Fruit fly (Drosophila melanogaster) whole organism, embryonic: ENCODE results near the gene Cyp1.

Experiments used
- Ada2b ChIP-seq: fragments of 200-800 bp; sonication (Bioruptor generic); IDR thresholded peaks from 2 replicates; pipeline ENCODE4 v1.3.6; 2022; ENCODE audit warnings: missing biosample characterization, missing genetic modification characterization
- Asciz ChIP-seq: fragments of 200-800 bp; sonication (Bioruptor generic); optimal IDR thresholded peaks from 2 replicates; lab custom pipeline; 2017; ENCODE audit warnings: missing biosample characterization, mild to moderate bottlenecking, missing genetic modification characterization, missing genetic modification reagents
- Atf6 ChIP-seq: fragments of 200-800 bp; sonication (Bioruptor generic); IDR thresholded peaks from 2 replicates; pipeline ENCODE4 v1.3.6; 2022; ENCODE audit warnings: missing biosample characterization, missing genetic modification characterization
- B-H1 ChIP-seq: fragments of 200-800 bp; sonication (Bioruptor generic); IDR thresholded peaks from 3 replicates; pipeline ENCODE4 v1.3.6; 2022; ENCODE audit warnings: missing biosample characterization, missing genetic modification characterization
- Blimp-1 ChIP-seq: fragments of 200-800 bp; sonication (Bioruptor generic); optimal IDR thresholded peaks from 3 replicates; lab custom pipeline; 2018; ENCODE audit warnings: missing biosample characterization, missing genetic modification characterization, mild to moderate bottlenecking, moderate library complexity, missing genetic modification reagents
- CG11504 ChIP-seq: fragments of 200-800 bp; sonication (Bioruptor generic); optimal IDR thresholded peaks from 3 replicates; lab custom pipeline; 2019; ENCODE audit warnings: missing biosample characterization, mild to moderate bottlenecking, missing genetic modification characterization, moderate library complexity
- CG12299 ChIP-seq: fragments of 200-800 bp; sonication (Bioruptor generic); optimal IDR thresholded peaks from 2 replicates; lab custom pipeline; 2018; ENCODE audit warnings: missing biosample characterization, mild to moderate bottlenecking, missing genetic modification characterization
- CG12659 ChIP-seq: fragments of 200-800 bp; sonication (Bioruptor generic); optimal IDR thresholded peaks from 3 replicates; lab custom pipeline; 2017; ENCODE audit warnings: mild to moderate bottlenecking, missing biosample characterization, missing genetic modification reagents, missing genetic modification characterization
- CG13296 ChIP-seq: fragments of 200-800 bp; sonication (Bioruptor generic); optimal IDR thresholded peaks from 3 replicates; lab custom pipeline; 2018; ENCODE audit warnings: missing biosample characterization, mild to moderate bottlenecking, missing genetic modification characterization
- CG13424 ChIP-seq: fragments of 200-800 bp; sonication (Bioruptor generic); optimal IDR thresholded peaks from 2 replicates; lab custom pipeline; 2019; ENCODE audit warnings: missing biosample characterization, mild to moderate bottlenecking, missing genetic modification characterization, moderate library complexity
- CG17829 ChIP-seq: fragments of 200-800 bp; optimal IDR thresholded peaks from 2 replicates; lab custom pipeline; 2019; ENCODE audit warnings: missing biosample characterization, mild to moderate bottlenecking, missing genetic modification characterization, moderate library complexity
- CG18599 ChIP-seq: fragments of 200-800 bp; sonication (Bioruptor generic); optimal IDR thresholded peaks from 3 replicates; lab custom pipeline; 2017; ENCODE audit warnings: missing biosample characterization, missing genetic modification characterization, mild to moderate bottlenecking, moderate library complexity, missing genetic modification reagents
- CG2120 ChIP-seq: fragments of 200-800 bp; sonication (Bioruptor generic); optimal IDR thresholded peaks from 3 replicates; lab custom pipeline; 2016; ENCODE audit warnings: missing biosample characterization, missing genetic modification characterization
- CG30403 ChIP-seq: fragments of 200-800 bp; sonication (Bioruptor generic); optimal IDR thresholded peaks from 3 replicates; lab custom pipeline; 2016; ENCODE audit warnings: missing biosample characterization, missing genetic modification characterization
- CG32532 ChIP-seq: fragments of 200-800 bp; sonication (Bioruptor generic); IDR thresholded peaks from 2 replicates; pipeline ENCODE4 v1.3.6; 2022; ENCODE audit warnings: missing biosample characterization, missing genetic modification characterization
- CG33213 ChIP-seq: fragments of 200-800 bp; sonication (Bioruptor generic); optimal IDR thresholded peaks from 3 replicates; lab custom pipeline; 2016; ENCODE audit warnings: missing biosample characterization, missing genetic modification characterization
- CG6254 ChIP-seq: fragments of 200-800 bp; sonication (Bioruptor generic); optimal IDR thresholded peaks from 3 replicates; lab custom pipeline; 2017; ENCODE audit warnings: mild to moderate bottlenecking, missing biosample characterization, missing genetic modification reagents, missing genetic modification characterization
- CG6654 ChIP-seq: fragments of 200-800 bp; sonication (Bioruptor generic); optimal IDR thresholded peaks from 2 replicates; lab custom pipeline; 2017; ENCODE audit warnings: missing biosample characterization, mild to moderate bottlenecking, missing genetic modification characterization
- CG7987 ChIP-seq: fragments of 200-800 bp; sonication (Bioruptor generic); optimal IDR thresholded peaks from 2 replicates; lab custom pipeline; 2018; ENCODE audit warnings: missing biosample characterization, mild to moderate bottlenecking, missing genetic modification characterization, moderate library complexity
- CG9797 ChIP-seq: fragments of 200-800 bp; sonication (Bioruptor generic); optimal IDR thresholded peaks from 3 replicates; lab custom pipeline; 2018; ENCODE audit warnings: missing biosample characterization, mild to moderate bottlenecking, missing genetic modification characterization
- CG9817 ChIP-seq: fragments of 200-800 bp; sonication (Bioruptor generic); optimal IDR thresholded peaks from 2 replicates; lab custom pipeline; 2018; ENCODE audit warnings: missing biosample characterization, mild to moderate bottlenecking, missing genetic modification characterization, moderate library complexity
- CG9932 ChIP-seq: fragments of 200-800 bp; sonication (Bioruptor generic); IDR thresholded peaks from 2 replicates; pipeline ENCODE4 v1.3.6; 2022; ENCODE audit warnings: missing biosample characterization, missing genetic modification characterization
- CrebB ChIP-seq: fragments of 200-800 bp; sonication (Bioruptor generic); optimal IDR thresholded peaks from 3 replicates; lab custom pipeline; 2018; ENCODE audit warnings: missing biosample characterization, mild to moderate bottlenecking, missing genetic modification characterization
- Drgx ChIP-seq: fragments of 200-800 bp; sonication (Bioruptor generic); IDR thresholded peaks from 2 replicates; pipeline ENCODE4 v1.3.6; 2022; ENCODE audit warnings: missing biosample characterization, missing genetic modification characterization
- Fer1 ChIP-seq: fragments of 200-800 bp; sonication (Bioruptor generic); optimal IDR thresholded peaks from 2 replicates; lab custom pipeline; 2017; ENCODE audit warnings: missing biosample characterization, mild to moderate bottlenecking, missing genetic modification characterization
- HLH54F ChIP-seq: fragments of 200-800 bp; sonication (Bioruptor generic); optimal IDR thresholded peaks from 3 replicates; lab custom pipeline; 2016; ENCODE audit warnings: missing biosample characterization, missing genetic modification characterization
- HLHmδ ChIP-seq: fragments of 200-800 bp; sonication (Bioruptor generic); optimal IDR thresholded peaks from 2 replicates; lab custom pipeline; 2018; ENCODE audit warnings: missing biosample characterization, mild to moderate bottlenecking, missing genetic modification characterization, moderate library complexity
- HmgZ ChIP-seq: fragments of 200-800 bp; sonication (Bioruptor generic); optimal IDR thresholded peaks from 2 replicates; lab custom pipeline; 2018; ENCODE audit warnings: missing biosample characterization, mild to moderate bottlenecking, missing genetic modification characterization
- NC2α ChIP-seq: fragments of 200-800 bp; sonication (Bioruptor generic); optimal IDR thresholded peaks from 2 replicates; lab custom pipeline; 2016; ENCODE audit warnings: missing biosample characterization, missing genetic modification characterization
- Rfx ChIP-seq: fragments of 200-800 bp; sonication (Bioruptor generic); IDR thresholded peaks from 2 replicates; pipeline ENCODE4 v1.3.6; 2022; ENCODE audit warnings: missing biosample characterization, missing genetic modification characterization
- Sox100B ChIP-seq: fragments of 200-800 bp; sonication (Bioruptor generic); optimal IDR thresholded peaks from 3 replicates; lab custom pipeline; 2018; ENCODE audit warnings: missing biosample characterization, mild to moderate bottlenecking, missing genetic modification characterization
- Xbp1 ChIP-seq: fragments of 200-800 bp; sonication (Bioruptor generic); optimal IDR thresholded peaks from 3 replicates; lab custom pipeline; 2016; ENCODE audit warnings: missing biosample characterization, mild to moderate bottlenecking, missing genetic modification characterization
- cad ChIP-seq: fragments of >200 bp; optimal IDR thresholded peaks from 2 replicates; lab custom pipeline; 2017; ENCODE audit warnings: missing biosample characterization, missing genetic modification characterization
- corto ChIP-seq: fragments of 200-800 bp; sonication (Bioruptor generic); optimal IDR thresholded peaks from 2 replicates; lab custom pipeline; 2016; ENCODE audit warnings: missing biosample characterization, mild to moderate bottlenecking, missing genetic modification characterization, moderate library complexity
- dysf ChIP-seq: fragments of 200-800 bp; sonication (Bioruptor generic); IDR thresholded peaks from 3 replicates; pipeline ENCODE4 v1.3.6; 2022; ENCODE audit warnings: missing biosample characterization, missing genetic modification characterization
- fd64A ChIP-seq: fragments of 200-800 bp; sonication (Bioruptor generic); optimal IDR thresholded peaks from 3 replicates; lab custom pipeline; 2018; ENCODE audit warnings: missing biosample characterization, mild to moderate bottlenecking, missing genetic modification characterization
- kah ChIP-seq: fragments of 200-800 bp; sonication (Bioruptor generic); optimal IDR thresholded peaks from 2 replicates; lab custom pipeline; 2018; ENCODE audit warnings: missing biosample characterization, mild to moderate bottlenecking, missing genetic modification characterization
- knrl ChIP-seq: fragments of 200-800 bp; sonication (Bioruptor generic); IDR thresholded peaks from 3 replicates; pipeline ENCODE4 v1.3.6; 2022; ENCODE audit warnings: missing biosample characterization, missing genetic modification characterization; ENCODE audit not compliant: partially characterized antibody
- lilli ChIP-seq: fragments of 200-800 bp; sonication (Bioruptor generic); optimal IDR thresholded peaks from 3 replicates; lab custom pipeline; 2016; ENCODE audit warnings: missing biosample characterization, missing genetic modification characterization
- odd ChIP-seq: fragments of 200-800 bp; sonication (Bioruptor generic); optimal IDR thresholded peaks from 2 replicates; lab custom pipeline; 2017; ENCODE audit warnings: missing biosample characterization, mild to moderate bottlenecking, missing genetic modification characterization
- p53 ChIP-seq: fragments of 200-800 bp; sonication (Bioruptor generic); optimal IDR thresholded peaks from 2 replicates; lab custom pipeline; 2016; ENCODE audit warnings: missing biosample characterization, missing genetic modification characterization
- pfk ChIP-seq: fragments of 200-800 bp; sonication (Bioruptor generic); optimal IDR thresholded peaks from 2 replicates; lab custom pipeline; 2018; ENCODE audit warnings: missing biosample characterization, mild to moderate bottlenecking, missing genetic modification characterization, moderate library complexity
- phol ChIP-seq: fragments of 200-800 bp; sonication (Bioruptor generic); optimal IDR thresholded peaks from 3 replicates; lab custom pipeline; 2018; ENCODE audit warnings: missing biosample characterization, mild to moderate bottlenecking, missing genetic modification characterization, moderate library complexity
- pita ChIP-seq: fragments of 200-800 bp; sonication (Bioruptor generic); optimal IDR thresholded peaks from 2 replicates; lab custom pipeline; 2017; ENCODE audit warnings: missing biosample characterization, mild to moderate bottlenecking, missing genetic modification characterization
- ranshi ChIP-seq: fragments of 200-800 bp; sonication (Bioruptor generic); IDR thresholded peaks from 2 replicates; pipeline ENCODE4 v1.3.6; 2022; ENCODE audit warnings: missing biosample characterization, missing genetic modification characterization
- sens ChIP-seq: fragments of 200-800 bp; sonication (Bioruptor generic); peaks from one replicate; lab custom pipeline; 2016; ENCODE audit warnings: missing biosample characterization, missing genetic modification characterization
- sug ChIP-seq: fragments of 200-800 bp; optimal IDR thresholded peaks from 2 replicates; lab custom pipeline; 2019; ENCODE audit warnings: missing biosample characterization, mild to moderate bottlenecking, missing genetic modification characterization, moderate library complexity
- tup ChIP-seq: fragments of 200-800 bp; sonication (Bioruptor generic); optimal IDR thresholded peaks from 2 replicates; lab custom pipeline; 2016; ENCODE audit warnings: missing biosample characterization, mild to moderate bottlenecking, missing genetic modification characterization, moderate library complexity
- unpg ChIP-seq: fragments of 200-800 bp; sonication (Bioruptor generic); optimal IDR thresholded peaks from 3 replicates; lab custom pipeline; 2018; ENCODE audit warnings: missing biosample characterization, mild to moderate bottlenecking, missing genetic modification characterization, moderate library complexity
- usp ChIP-seq: fragments of >200 bp; optimal IDR thresholded peaks from 2 replicates; lab custom pipeline; 2017; ENCODE audit warnings: missing biosample characterization, missing genetic modification characterization

Cyp1 gene

DNA sequence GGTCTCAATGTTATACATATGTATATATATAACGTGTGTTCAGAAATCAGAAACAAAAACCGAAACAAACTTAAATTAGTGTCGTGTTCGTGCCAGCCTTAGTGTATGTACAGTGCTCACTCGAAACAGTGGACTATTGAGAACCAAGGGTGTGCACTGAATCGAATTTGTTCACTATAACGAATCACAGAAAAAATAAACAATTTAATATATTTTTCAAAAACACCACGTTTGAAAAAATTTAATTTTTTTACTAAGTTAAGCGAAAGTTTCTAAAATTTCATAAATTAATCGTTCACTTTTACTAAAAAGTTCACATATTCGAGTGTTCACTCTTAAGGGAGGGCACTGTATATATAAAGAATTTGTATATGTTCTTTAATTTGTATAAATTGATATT lies 35.0 kb downstream of the Cyp1 start (continued):
- TF ChIP-seq CG30403 (peak; percentile 28), knrl (GFP tag; lab: Robert Waterston, UW) (no peak), corto (no peak), odd (GFP tag; lab: Kevin White, UChicago) (no peak), Blimp-1 (GFP tag; lab: Kevin White, UChicago) (peak; percentile 18), ranshi (GFP tag; lab: Robert Waterston, UW) (0 out of 2 replicates have a peak, but pooled peaks have one; percentile 28), usp (GFP tag; lab: Kevin White, UChicago) (no peak), B-H1 (GFP tag; lab: Robert Waterston, UW) (0 out of 3 replicates have a peak, but pooled peaks have one; percentile 15), HLHmδ (GFP tag; lab: Kevin White, UChicago) (no peak), CG32532 (peak; percentile 19; the same call in 1 of the 2 replicates), Drgx (GFP tag; lab: Robert Waterston, UW) (0 out of 2 replicates have a peak, but pooled peaks have one; percentile 11), p53 (GFP tag; lab: Kevin White, UChicago) (no peak), CG9817 (tag; lab: Kevin White, UChicago) (no peak), CG13424 (tag; lab: Kevin White, UChicago) (peak; percentile 37), fd64A (GFP tag; lab: Kevin White, UChicago) (no peak), CG11504 (tag; lab: Kevin White, UChicago) (peak; percentile 51), CG12299 (peak; percentile 10), sug (tag; lab: Kevin White, UChicago) (peak; percentile 4), lilli (GFP tag; lab: Kevin White, UChicago) (peak; percentile 24), phol (tag; lab: Kevin White, UChicago) (peak; percentile 25), Rfx (0 out of 2 replicates have a peak, but pooled peaks have one; percentile 25), Ada2b (GFP tag; lab: Robert Waterston, UW) (0 out of 2 replicates have a peak, but pooled peaks have one; percentile 21), CG17829 (tag; lab: Kevin White, UChicago) (peak; percentile 14), Fer1 (GFP tag; lab: Kevin White, UChicago) (peak; percentile 47), Asciz (GFP tag; lab: Kevin White, UChicago) (peak; percentile 12), CrebB (tag; lab: Kevin White, UChicago) (no peak), unpg (GFP tag; lab: Kevin White, UChicago) (peak; percentile 50), tup (GFP tag; lab: Kevin White, UChicago) (no peak), HmgZ (no peak), CG6254 (GFP tag; lab: Kevin White, UChicago) (no peak), Xbp1 (GFP tag; lab: Kevin White, UChicago) (peak; percentile 17), pita (GFP tag; lab: Kevin White, UChicago) (no peak), CG9932 (peak; percentile 24; the same call in 1 of the 2 replicates), HLH54F (GFP tag; lab: Kevin White, UChicago) (no peak), Atf6 (GFP tag; lab: Robert Waterston, UW) (0 out of 2 replicates have a peak, but pooled peaks have one; percentile 37), CG33213 (GFP tag; lab: Kevin White, UChicago) (no peak), CG9797 (GFP tag; lab: Kevin White, UChicago) (no peak), Sox100B (peak; percentile 1), CG6654 (no peak), pfk (no peak), kah (no peak), CG12659 (GFP tag; lab: Kevin White, UChicago) (peak; percentile 6), dysf (0 out of 3 replicates have a peak, but pooled peaks have one; percentile 13), NC2α (no peak), CG7987 (GFP tag; lab: Kevin White, UChicago) (no peak), cad (GFP tag; lab: Kevin White, UChicago) (no peak), CG18599 (GFP tag; lab: Kevin White, UChicago) (peak; percentile 12), sens (GFP tag; lab: Kevin White, UChicago) (peak; percentile 70), CG2120 (GFP tag; lab: Kevin White, UChicago) (peak; percentile 39), CG13296 (GFP tag; lab: Kevin White, UChicago) (peak; percentile 14)
